Worm (Caenorhabditis elegans): ENCODE results near the gene F59B10.3.

DNA sequence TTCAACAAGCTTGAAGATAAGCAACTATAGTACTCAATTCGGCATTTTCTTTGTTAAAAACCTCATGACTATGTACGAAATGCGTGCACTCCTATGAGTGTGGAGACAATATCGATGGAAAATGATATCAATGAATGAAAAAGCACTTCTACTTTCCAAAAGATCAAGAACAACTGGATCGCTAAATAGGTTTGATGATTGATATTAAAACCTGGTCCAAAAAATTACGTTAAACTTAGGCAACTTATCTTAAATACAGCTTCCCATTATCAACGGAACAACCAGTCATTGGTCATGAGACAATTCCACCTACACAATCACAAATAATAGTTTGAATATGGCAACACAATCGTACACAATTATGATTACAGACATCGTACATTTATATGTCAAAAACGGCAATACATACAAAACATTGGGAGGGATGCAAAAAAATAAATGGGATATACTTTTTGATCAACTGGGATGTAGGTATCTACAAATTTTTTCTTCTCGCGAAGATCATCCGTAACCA is 49.4 kb downstream of the F59B10.3 start:
- TF ChIP-seq mdl-1 (tag; optimal IDR thresholded peaks at IDR 0.05), result no peak
- no peak for TF ChIP-seq ceh-82 (tag; optimal IDR thresholded peaks at IDR 0.05)
- no peak for TF ChIP-seq nhr-237 (tag; optimal IDR thresholded peaks at IDR 0.05)
- TF ChIP-seq nhr-12 (tag; optimal IDR thresholded peaks at IDR 0.05), result no peak
- no peak for TF ChIP-seq aly-2 (tag; optimal IDR thresholded peaks at IDR 0.05)
- TF ChIP-seq elt-1 (tag; optimal IDR thresholded peaks at IDR 0.05), result peak; percentile 0
- no peak for TF ChIP-seq nhr-76 (tag; optimal IDR thresholded peaks at IDR 0.05)
